Fruit fly (Drosophila melanogaster): Measurements from ENCODE around the gene TwdlZ.

TwdlZ gene

dm6 chrX:16723203-16724173 is 14.5 kb upstream of the TwdlZ start (continued):
- TF ChIP-seq esn (GFP tag; optimal IDR thresholded peaks at IDR 0.05) (peak; percentile 78), dac (GFP tag; optimal IDR thresholded peaks at IDR 0.05) (peak; percentile 55), CG7368 (GFP tag; optimal IDR thresholded peaks at IDR 0.05) (no peak), pdm3 (GFP tag; optimal IDR thresholded peaks at IDR 0.05) (peak; percentile 79), CG1621 (tag; optimal IDR thresholded peaks at IDR 0.05) (peak; percentile 69), CG31627 (GFP tag; optimal IDR thresholded peaks at IDR 0.05) (peak; percentile 76), Hr4 (GFP tag; optimal IDR thresholded peaks at IDR 0.05) (peak; percentile 74), Blimp-1 (GFP tag; optimal IDR thresholded peaks at IDR 0.05) (peak; percentile 16), Smox (GFP tag; optimal IDR thresholded peaks at IDR 0.05) (peak; percentile 75), CG16779 (tag; optimal IDR thresholded peaks at IDR 0.05) (no peak), fd85E (GFP tag; optimal IDR thresholded peaks at IDR 0.05) (no peak), CG8319 (GFP tag; optimal IDR thresholded peaks at IDR 0.05) (peak; percentile 13), Eip78C (GFP tag) (peak; percentile 84), svp (GFP tag) (peak; percentile 72), CG3919 (GFP tag; optimal IDR thresholded peaks at IDR 0.05) (peak; percentile 45), lz (GFP tag; optimal IDR thresholded peaks at IDR 0.05) (peak; percentile 83), dsx (GFP tag; optimal IDR thresholded peaks at IDR 0.05; ENCODE audit: poor library complexity, severe bottlenecking) (no peak), eg (GFP tag; IDR thresholded peaks at IDR 0.05) (peak; percentile 72), CG11762 (GFP tag; optimal IDR thresholded peaks at IDR 0.05; ENCODE audit: insufficient read depth) (no peak), salr (GFP tag; optimal IDR thresholded peaks at IDR 0.05) (peak; percentile 36 to 56), CG34406 (GFP tag; optimal IDR thresholded peaks at IDR 0.05) (peak; percentile 47), CG10669 (GFP tag; optimal IDR thresholded peaks at IDR 0.05) (peak; percentile 38), CG15336 (GFP tag; IDR thresholded peaks at IDR 0.05) (peak; percentile 83), CG11294 (GFP tag; IDR thresholded peaks at IDR 0.05) (peak; percentile 60; the same call in 1 of the 2 replicates), net (GFP tag; optimal IDR thresholded peaks at IDR 0.05) (peak; percentile 69), CG6792 (GFP tag; optimal IDR thresholded peaks at IDR 0.05) (peak; percentile 67), CG8119 (GFP tag; IDR thresholded peaks at IDR 0.05) (peak; percentile 85), Sox102F (GFP tag; optimal IDR thresholded peaks at IDR 0.05) (peak; percentile 74), Ets21C (GFP tag; optimal IDR thresholded peaks at IDR 0.05) (peak; percentile 68), CG6163 (GFP tag; IDR thresholded peaks at IDR 0.05) (peak; percentile 57; the same call in 2 of the 3 replicates), Sox14 (GFP tag; optimal IDR thresholded peaks at IDR 0.05) (peak; percentile 59), CG11902 (GFP tag; optimal IDR thresholded peaks at IDR 0.05) (no peak)

- TF ChIP-seq Smox (GFP tag; optimal IDR thresholded peaks at IDR 0.05) (no peak), CG31627 (GFP tag; optimal IDR thresholded peaks at IDR 0.05) (no peak), fkh (GFP tag; optimal IDR thresholded peaks at IDR 0.05) (peak; percentile 13)
Measured at dm6 chrX:16724544-16724943, 13.4 kb upstream of the TwdlZ start.

- TF ChIP-seq esn (GFP tag; optimal IDR thresholded peaks at IDR 0.05) (no peak), Sox15 (GFP tag; optimal IDR thresholded peaks at IDR 0.05) (no peak), CG6792 (GFP tag; optimal IDR thresholded peaks at IDR 0.05) (no peak), dac (GFP tag; optimal IDR thresholded peaks at IDR 0.05) (no peak)
Measured at dm6 chrX:16730791-16731190, 7.2 kb upstream of the TwdlZ start, which contains the start of gene TwdlX. TwdlX (plus strand) TSS chrX:16731091.

dm6 chrX:16733244-16733643 is 4.7 kb upstream of the TwdlZ start:
- TF ChIP-seq net (GFP tag; optimal IDR thresholded peaks at IDR 0.05): no peak
- no peak for TF ChIP-seq fd85E (GFP tag; optimal IDR thresholded peaks at IDR 0.05)
- TF ChIP-seq CG6792 (GFP tag; optimal IDR thresholded peaks at IDR 0.05): no peak
- TF ChIP-seq Blimp-1 (GFP tag; optimal IDR thresholded peaks at IDR 0.05): no peak
- TF ChIP-seq vri (GFP tag; optimal IDR thresholded peaks at IDR 0.05): no peak
- TF ChIP-seq eg (GFP tag; IDR thresholded peaks at IDR 0.05): no peak
- TF ChIP-seq CG16779 (tag; optimal IDR thresholded peaks at IDR 0.05): no peak
- no peak for TF ChIP-seq lz (GFP tag; optimal IDR thresholded peaks at IDR 0.05)
- no peak for TF ChIP-seq svp (GFP tag)
- TF ChIP-seq Eip78C (GFP tag): no peak
- TF ChIP-seq Met (GFP tag; optimal IDR thresholded peaks at IDR 0.05): no peak
- no peak for TF ChIP-seq OdsH (GFP tag; optimal IDR thresholded peaks at IDR 0.05)
- no peak for TF ChIP-seq esn (GFP tag; optimal IDR thresholded peaks at IDR 0.05)
- TF ChIP-seq CG31627 (GFP tag; optimal IDR thresholded peaks at IDR 0.05): no peak
- no peak for TF ChIP-seq CG6808 (GFP tag; optimal IDR thresholded peaks at IDR 0.05)
- TF ChIP-seq topi (GFP tag; optimal IDR thresholded peaks at IDR 0.05): no peak
